Worm (Caenorhabditis elegans) whole organism, L1 larva: ENCODE results near the gene F20D1.22.

Experiments used
- C04F5.9 ChIP-seq: sonication (generic microtip); optimal IDR thresholded peaks from 2 replicates; lab custom pipeline; 2016; ENCODE audit warnings: missing genetic modification characterization, missing compliant biosample characterization
- C16A3.4 ChIP-seq: fragments of 150-350 bp; optimal IDR thresholded peaks from 2 replicates; lab custom pipeline; 2014; ENCODE audit warnings: missing biosample characterization, missing genetic modification characterization
- Y116A8C.19 ChIP-seq: sonication (generic microtip); optimal IDR thresholded peaks from 2 replicates; lab custom pipeline; 2016; ENCODE audit warnings: missing compliant biosample characterization, missing genetic modification characterization, borderline replicate concordance
- alr-1 ChIP-seq: fragments of 200-800 bp; sonication (Bioruptor generic); optimal IDR thresholded peaks from 2 replicates; lab custom pipeline; 2018; ENCODE audit warnings: borderline replicate concordance, mild to moderate bottlenecking, missing genetic modification characterization, missing compliant biosample characterization
- ama-1 ChIP-seq: fragments of 150-350 bp; optimal IDR thresholded peaks from 2 replicates; lab custom pipeline; 2014
- ceh-63 ChIP-seq: fragments of 200-800 bp; sonication (Bioruptor generic); optimal IDR thresholded peaks from 2 replicates; lab custom pipeline; 2018; ENCODE audit warnings: mild to moderate bottlenecking, missing genetic modification characterization, missing compliant biosample characterization
- ceh-8 ChIP-seq: fragments of 200-800 bp; sonication (Bioruptor generic); optimal IDR thresholded peaks from 2 replicates; lab custom pipeline; 2018; ENCODE audit warnings: mild to moderate bottlenecking, missing genetic modification characterization, moderate library complexity, missing compliant biosample characterization
- ceh-82 ChIP-seq, 3 experiments: fragments of 150-350 bp in 1 of 3; sonication (generic microtip) in 2 of 3; optimal IDR thresholded peaks; 2 replicates each; lab custom pipeline; 2014 to 2017; ENCODE audit warnings: missing biosample characterization in 3 of 3, missing genetic modification characterization in 3 of 3
- ceh-88 ChIP-seq: fragments of 200-800 bp; sonication (Bioruptor generic); IDR thresholded peaks from 2 replicates; pipeline ENCODE4 v1.3.6; 2022; ENCODE audit warnings: missing genetic modification characterization, missing compliant biosample characterization
- dpl-1 ChIP-seq, 3 experiments: fragments of 150-350 bp in 2 of 3; sonication (generic microtip) in 1 of 3; optimal IDR thresholded peaks; 2 replicates each; lab custom pipeline; 2014 to 2017; ENCODE audit warnings: missing biosample characterization in 3 of 3, missing genetic modification characterization in 3 of 3, missing genetic modification reagents in 3 of 3
- dsc-1 ChIP-seq: sonication (generic microtip); optimal IDR thresholded peaks from 2 replicates; lab custom pipeline; 2016; ENCODE audit warnings: mild to moderate bottlenecking, missing genetic modification characterization, missing compliant biosample characterization
- efl-1 ChIP-seq, 4 experiments: fragments of 150-350 bp; optimal IDR thresholded peaks in 3 of 4; peaks in 1 of 4; 1 replicate in 1 of 4; 2 replicates in 3 of 4; lab custom pipeline; 2014; ENCODE audit warnings: missing biosample characterization in 2 of 4, missing genetic modification characterization in 2 of 4, missing genetic modification reagents in 2 of 4
- efl-3 ChIP-seq: fragments of 200-800 bp; sonication (Bioruptor generic); optimal IDR thresholded peaks from 2 replicates; lab custom pipeline; 2018; ENCODE audit warnings: mild to moderate bottlenecking, missing genetic modification characterization, missing compliant biosample characterization
- elt-3 ChIP-seq, 6 experiments: fragments of 150-350 bp in 1 of 6; sonication (generic microtip); optimal IDR thresholded peaks; 2 replicates each; lab custom pipeline; 2017 to 2018; ENCODE audit warnings: missing biosample characterization in 6 of 6, missing genetic modification characterization in 6 of 6, inconsistent platforms in 1 of 6
- ets-5 ChIP-seq: fragments of 200-800 bp; sonication (Bioruptor generic); IDR thresholded peaks from 2 replicates; pipeline ENCODE4 v1.3.6; 2022; ENCODE audit warnings: missing genetic modification characterization, missing compliant biosample characterization
- fkh-8 ChIP-seq: sonication (generic microtip); optimal IDR thresholded peaks from 2 replicates; lab custom pipeline; 2016; ENCODE audit warnings: mild to moderate bottlenecking, missing genetic modification characterization, missing compliant biosample characterization
- fos-1 ChIP-seq: fragments of 150-350 bp; optimal IDR thresholded peaks from 2 replicates; lab custom pipeline; 2014; ENCODE audit warnings: missing biosample characterization, missing genetic modification characterization
- hlh-17 ChIP-seq: fragments of 200-800 bp; sonication (Bioruptor generic); optimal IDR thresholded peaks from 2 replicates; lab custom pipeline; 2018; ENCODE audit warnings: missing genetic modification characterization, mild to moderate bottlenecking, missing compliant biosample characterization, moderate library complexity, borderline replicate concordance
- isw-1 ChIP-seq: fragments of 200-800 bp; sonication (Bioruptor generic); IDR thresholded peaks from 2 replicates; pipeline ENCODE4 v1.3.6; 2022; ENCODE audit warnings: missing genetic modification characterization, missing compliant biosample characterization
- lin-14 ChIP-seq: fragments of 200-800 bp; sonication (Bioruptor generic); optimal IDR thresholded peaks from 2 replicates; lab custom pipeline; 2018; ENCODE audit warnings: mild to moderate bottlenecking, missing genetic modification characterization, moderate library complexity, missing compliant biosample characterization
- lin-15B ChIP-seq: fragments of 150-350 bp; sonication (generic microtip); optimal IDR thresholded peaks from 3 replicates; lab custom pipeline; 2014; ENCODE audit warnings: missing biosample characterization, missing genetic modification characterization
- lin-35 ChIP-seq, 2 experiments: fragments of 150-350 bp; optimal IDR thresholded peaks; 2 replicates each; lab custom pipeline; 2014; ENCODE audit warnings: missing biosample characterization in 2 of 2, missing genetic modification characterization in 2 of 2, missing genetic modification reagents in 2 of 2
- lir-3 ChIP-seq: sonication (generic microtip); optimal IDR thresholded peaks from 2 replicates; lab custom pipeline; 2016; ENCODE audit warnings: mild to moderate bottlenecking, missing genetic modification characterization, moderate library complexity, missing compliant biosample characterization; ENCODE audit not compliant: poor library complexity
- lsy-2 ChIP-seq, 2 experiments: fragments of 150-350 bp; optimal IDR thresholded peaks; 2 replicates each; lab custom pipeline; 2014; ENCODE audit warnings: missing biosample characterization in 2 of 2, missing genetic modification characterization in 2 of 2
- mdl-1 ChIP-seq, 2 experiments: fragments of 150-350 bp; optimal IDR thresholded peaks; 2 replicates each; lab custom pipeline; 2014 to 2017; ENCODE audit warnings: missing biosample characterization in 2 of 2, missing genetic modification characterization in 2 of 2, inconsistent platforms in 1 of 2
- mef-2 ChIP-seq: fragments of 150-350 bp; optimal IDR thresholded peaks from 2 replicates; lab custom pipeline; 2014; ENCODE audit warnings: missing biosample characterization, missing genetic modification characterization
- nhr-19 ChIP-seq: fragments of 200-800 bp; sonication (Bioruptor generic); conservative IDR thresholded peaks from 2 replicates; pipeline ENCODE4 v1.3.6; 2022; ENCODE audit warnings: missing genetic modification characterization, missing compliant biosample characterization
- nhr-20 ChIP-seq: sonication (generic microtip); optimal IDR thresholded peaks from 2 replicates; lab custom pipeline; 2016; ENCODE audit warnings: mild to moderate bottlenecking, missing genetic modification characterization, missing compliant biosample characterization
- nhr-47 ChIP-seq: sonication (generic microtip); optimal IDR thresholded peaks from 2 replicates; lab custom pipeline; 2016; ENCODE audit warnings: mild to moderate bottlenecking, missing genetic modification characterization, moderate library complexity, missing compliant biosample characterization
- nhr-71 ChIP-seq: sonication (generic microtip); optimal IDR thresholded peaks from 2 replicates; lab custom pipeline; 2016; ENCODE audit warnings: mild to moderate bottlenecking, missing genetic modification characterization, moderate library complexity, missing compliant biosample characterization
- nhr-90 ChIP-seq: sonication (generic microtip); optimal IDR thresholded peaks from 2 replicates; lab custom pipeline; 2016; ENCODE audit warnings: mild to moderate bottlenecking, missing genetic modification characterization, missing compliant biosample characterization; ENCODE audit not compliant: poor library complexity
- pag-3 ChIP-seq: sonication (generic microtip); optimal IDR thresholded peaks from 2 replicates; lab custom pipeline; 2017; ENCODE audit warnings: missing genetic modification characterization, mild to moderate bottlenecking, missing compliant biosample characterization, antibody characterized with exemption, borderline replicate concordance; ENCODE audit not compliant: insufficient read depth
- rnt-1 ChIP-seq: sonication (generic microtip); optimal IDR thresholded peaks from 2 replicates; lab custom pipeline; 2016; ENCODE audit warnings: mild to moderate bottlenecking, missing genetic modification characterization, moderate library complexity, missing compliant biosample characterization
- skn-1 ChIP-seq: fragments of 150-350 bp; optimal IDR thresholded peaks from 2 replicates; lab custom pipeline; 2014; ENCODE audit warnings: missing biosample characterization, missing genetic modification characterization
- snpc-4 ChIP-seq: fragments of 150-350 bp; optimal IDR thresholded peaks from 2 replicates; lab custom pipeline; 2014; ENCODE audit warnings: missing biosample characterization, missing genetic modification characterization
- snu-23 ChIP-seq: sonication (generic microtip); optimal IDR thresholded peaks from 2 replicates; lab custom pipeline; 2016; ENCODE audit warnings: missing genetic modification characterization, missing compliant biosample characterization
- swsn-7 ChIP-seq: sonication (generic microtip); optimal IDR thresholded peaks from 2 replicates; lab custom pipeline; 2016; ENCODE audit warnings: missing genetic modification characterization, missing compliant biosample characterization
- tbx-2 ChIP-seq: sonication (generic microtip); optimal IDR thresholded peaks from 2 replicates; lab custom pipeline; 2016; ENCODE audit warnings: missing genetic modification characterization, missing compliant biosample characterization
- unc-130 ChIP-seq: fragments of 150-350 bp; optimal IDR thresholded peaks from 2 replicates; lab custom pipeline; 2017; ENCODE audit warnings: missing biosample characterization, missing genetic modification characterization, inconsistent platforms
- xbp-1 ChIP-seq: sonication (generic microtip); optimal IDR thresholded peaks from 2 replicates; lab custom pipeline; 2016; ENCODE audit warnings: missing genetic modification characterization, missing compliant biosample characterization

The F20D1.22 gene

DNA sequence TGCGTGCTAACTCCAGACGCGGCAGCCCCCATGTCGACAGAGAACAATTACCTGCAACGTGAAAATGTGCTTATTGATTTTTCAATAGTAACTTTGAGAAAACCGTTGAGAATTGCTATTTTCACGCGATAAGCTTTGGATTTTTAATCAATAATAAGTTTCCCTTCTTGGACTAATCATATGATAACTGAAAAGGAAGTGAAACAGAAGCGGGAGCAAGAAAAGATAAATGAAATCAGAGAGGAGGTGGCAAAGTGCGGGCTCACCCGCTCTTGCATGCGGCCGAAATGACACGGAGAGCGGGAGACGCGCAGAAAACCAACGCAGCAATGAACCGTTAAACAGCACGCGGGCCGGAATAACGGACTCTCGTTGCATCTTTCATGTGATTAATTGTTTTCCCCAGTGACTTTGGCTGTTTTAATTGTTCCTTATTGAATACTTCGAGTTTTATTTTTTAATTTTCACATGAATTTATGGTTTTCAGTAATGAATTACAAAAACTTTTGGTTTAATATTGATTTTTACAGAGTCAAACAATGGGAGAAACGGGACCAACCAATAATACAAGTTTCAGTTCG is 3.7 kb downstream of the F20D1.22 start, which contains the start of the genes flwr-1 and tbc-1:
Gene flwr-1 (minus strand): TSS at position 51 of the 581 bp plus-strand sequence.
Gene tbc-1 (plus strand): TSS at position 531 of the 581 bp plus-strand sequence.
- TF ChIP-seq Y116A8C.19 (tag; lab: Kevin White, UChicago) (no peak), isw-1 (GFP tag; lab: Robert Waterston, UW) (no peak), alr-1 (tag; lab: Kevin White, UChicago) (no peak), hlh-17 (GFP tag; lab: Kevin White, UChicago) (no peak), lir-3 (no peak), fos-1 (tag; lab: Kevin White, UChicago) (peak; percentile 30), lin-14 (peak; percentile 53), snu-23 (GFP tag; lab: Kevin White, UChicago) (peak; percentile 49), elt-3 (tag; optimal IDR thresholded peaks at IDR 0.05; lab: Kevin White, UChicago) (no peak), dsc-1 (tag; lab: Kevin White, UChicago) (peak; percentile 37), ets-5 (no peak), nhr-20 (tag; lab: Kevin White, UChicago) (peak; percentile 17), lin-15B (tag; lab: Kevin White, UChicago) (peak; percentile 2), snpc-4 (tag; lab: Kevin White, UChicago) (peak; percentile 18), swsn-7 (peak; percentile 53), xbp-1 (tag; lab: Kevin White, UChicago) (peak; percentile 41), lin-35 (GFP tag; optimal IDR thresholded peaks at IDR 0.05; lab: Kevin White, UChicago) (peak; percentile 27 to 55), efl-3 (GFP tag; lab: Kevin White, UChicago) (no peak), efl-1 (optimal IDR thresholded peaks at IDR 0.05; lab: Kevin White, UChicago) (no peak), efl-1 (GFP tag; optimal IDR thresholded peaks at IDR 0.05 in 1 of 2; lab: Kevin White, UChicago) (peak in 1 of 2 experiments; percentile 59), pag-3 (no peak), skn-1 (peak; percentile 34), unc-130 (tag; lab: Kevin White, UChicago) (peak; percentile 66), ceh-88 (no peak), dpl-1 (GFP tag; optimal IDR thresholded peaks at IDR 0.05; lab: Kevin White, UChicago) (peak in 1 of 3 experiments; percentile 32), nhr-71 (tag; lab: Kevin White, UChicago) (peak; percentile 55), nhr-90 (tag; lab: Kevin White, UChicago) (no peak), ceh-8 (GFP tag; lab: Kevin White, UChicago) (no peak), nhr-47 (tag; lab: Kevin White, UChicago) (peak; percentile 38), C04F5.9 (tag; lab: Kevin White, UChicago) (no peak), nhr-19 (GFP tag; lab: Robert Waterston, UW) (0 out of 2 replicates have a peak, but pooled peaks have one; percentile 31), mef-2 (tag; lab: Kevin White, UChicago) (peak; percentile 3), rnt-1 (tag; lab: Kevin White, UChicago) (peak; percentile 29), lsy-2 (tag; optimal IDR thresholded peaks at IDR 0.05; lab: Kevin White, UChicago) (peak in 1 of 2 experiments; percentile 9), tbx-2 (peak; percentile 16), ama-1 (lab: Kevin White, UChicago) (no peak), mdl-1 (tag; optimal IDR thresholded peaks at IDR 0.05; lab: Kevin White, UChicago) (peak in 1 of 2 experiments; percentile 38), C16A3.4 (no peak), ceh-82 (tag; optimal IDR thresholded peaks at IDR 0.05; lab: Kevin White, UChicago) (peak in 1 of 3 experiments; percentile 62), fkh-8 (tag; lab: Kevin White, UChicago) (peak; percentile 51), ceh-63 (GFP tag; lab: Kevin White, UChicago) (no peak)
